Fruit fly (Drosophila melanogaster) whole organism, embryonic: ENCODE results near the gene Spn38F.
A peak's percentile ranks its signal among the peaks of the same experiment; 100 is the strongest.

Experiments used
- ATbp ChIP-seq: fragments of 200-800 bp; sonication (Bioruptor generic); optimal IDR thresholded peaks from 2 replicates; lab custom pipeline; 2017; ENCODE audit warnings: missing biosample characterization, mild to moderate bottlenecking, missing genetic modification characterization, missing genetic modification reagents
- Abd-B ChIP-seq: fragments of 200-800 bp; sonication (Bioruptor generic); optimal IDR thresholded peaks from 2 replicates; lab custom pipeline; 2018; ENCODE audit warnings: missing biosample characterization, mild to moderate bottlenecking, missing genetic modification characterization, moderate library complexity
- BEAF-32 ChIP-seq: fragments of 200-800 bp; sonication (Bioruptor generic); optimal IDR thresholded peaks from 3 replicates; lab custom pipeline; 2017; ENCODE audit warnings: missing biosample characterization, missing genetic modification characterization, mild to moderate bottlenecking, moderate library complexity, missing genetic modification reagents
- Bgb ChIP-seq: fragments of 200-800 bp; sonication (Bioruptor generic); IDR thresholded peaks from 2 replicates; pipeline ENCODE4 v1.3.6; 2022; ENCODE audit warnings: missing biosample characterization, missing genetic modification characterization; ENCODE audit not compliant: partially characterized antibody
- CG10543 ChIP-seq: fragments of 200-800 bp; sonication (Bioruptor generic); optimal IDR thresholded peaks from 3 replicates; lab custom pipeline; 2017; ENCODE audit warnings: missing biosample characterization, mild to moderate bottlenecking, missing genetic modification characterization, moderate library complexity
- CG11085 ChIP-seq: fragments of 200-800 bp; sonication (Bioruptor generic); IDR thresholded peaks from 2 replicates; pipeline ENCODE4 v1.3.6; 2022; ENCODE audit warnings: missing biosample characterization, missing genetic modification characterization
- CG11696 ChIP-seq: fragments of 200-800 bp; sonication (Bioruptor generic); IDR thresholded peaks from 2 replicates; pipeline ENCODE4 v1.3.6; 2022; ENCODE audit warnings: missing biosample characterization, missing genetic modification characterization
- CG12071 ChIP-seq: fragments of 200-800 bp; sonication (Bioruptor generic); optimal IDR thresholded peaks from 3 replicates; lab custom pipeline; 2018; ENCODE audit warnings: missing biosample characterization, mild to moderate bottlenecking, missing genetic modification characterization
- CG12219 ChIP-seq: fragments of 200-800 bp; sonication (Bioruptor generic); optimal IDR thresholded peaks from 3 replicates; lab custom pipeline; 2018; ENCODE audit warnings: missing biosample characterization, mild to moderate bottlenecking, missing genetic modification characterization
- CG13296 ChIP-seq: fragments of 200-800 bp; sonication (Bioruptor generic); optimal IDR thresholded peaks from 3 replicates; lab custom pipeline; 2018; ENCODE audit warnings: missing biosample characterization, mild to moderate bottlenecking, missing genetic modification characterization
- CG14050 ChIP-seq: fragments of 200-800 bp; sonication (Bioruptor generic); IDR thresholded peaks from 3 replicates; pipeline ENCODE4 v1.3.6; 2022; ENCODE audit warnings: missing biosample characterization, missing genetic modification characterization
- CG14441 ChIP-seq: fragments of 200-800 bp; sonication (Bioruptor generic); IDR thresholded peaks from 2 replicates; pipeline ENCODE4 v1.3.6; 2022; ENCODE audit warnings: missing biosample characterization, missing genetic modification characterization
- CG16863 ChIP-seq: fragments of 200-800 bp; sonication (Bioruptor generic); optimal IDR thresholded peaks from 3 replicates; lab custom pipeline; 2016; ENCODE audit warnings: missing biosample characterization, missing genetic modification characterization
- CG17568 ChIP-seq: fragments of 200-800 bp; sonication (Bioruptor generic); optimal IDR thresholded peaks from 2 replicates; lab custom pipeline; 2018; ENCODE audit warnings: missing biosample characterization, mild to moderate bottlenecking, missing genetic modification characterization, moderate library complexity
- CG17612 ChIP-seq: fragments of 200-800 bp; sonication (Bioruptor generic); IDR thresholded peaks from 2 replicates; pipeline ENCODE4 v1.3.6; 2022; ENCODE audit warnings: missing biosample characterization, missing genetic modification characterization
- CG17829 ChIP-seq: fragments of 200-800 bp; optimal IDR thresholded peaks from 2 replicates; lab custom pipeline; 2019; ENCODE audit warnings: missing biosample characterization, mild to moderate bottlenecking, missing genetic modification characterization, moderate library complexity
- CG2889 ChIP-seq: fragments of 200-800 bp; sonication (Bioruptor generic); IDR thresholded peaks from 3 replicates; pipeline ENCODE4 v1.3.6; 2022; ENCODE audit warnings: missing biosample characterization, missing genetic modification characterization
- CG3065 ChIP-seq: fragments of 200-800 bp; sonication (Bioruptor generic); optimal IDR thresholded peaks from 2 replicates; lab custom pipeline; 2016; ENCODE audit warnings: missing biosample characterization, missing genetic modification characterization
- CG32532 ChIP-seq: fragments of 200-800 bp; sonication (Bioruptor generic); IDR thresholded peaks from 2 replicates; pipeline ENCODE4 v1.3.6; 2022; ENCODE audit warnings: missing biosample characterization, missing genetic modification characterization
- CG3726 ChIP-seq: fragments of 200-800 bp; sonication (Bioruptor generic); IDR thresholded peaks from 3 replicates; pipeline ENCODE4, ENCODE4 v1.3.6; 2022; ENCODE audit warnings: missing biosample characterization, missing genetic modification characterization
- CG6765 ChIP-seq: fragments of 200-800 bp; sonication (Bioruptor generic); optimal IDR thresholded peaks from 3 replicates; lab custom pipeline; 2017; ENCODE audit warnings: missing biosample characterization, mild to moderate bottlenecking, missing genetic modification characterization
- CG7839 ChIP-seq: fragments of 200-800 bp; sonication (Bioruptor generic); optimal IDR thresholded peaks from 3 replicates; lab custom pipeline; 2018; ENCODE audit warnings: missing biosample characterization, mild to moderate bottlenecking, missing genetic modification characterization, moderate library complexity
- Chrac-16 ChIP-seq: fragments of 200-800 bp; sonication (Bioruptor generic); optimal IDR thresholded peaks from 3 replicates; lab custom pipeline; 2016; ENCODE audit warnings: missing biosample characterization, missing genetic modification characterization
- CoRest ChIP-seq: fragments of 200-800 bp; sonication (Bioruptor generic); optimal IDR thresholded peaks from 3 replicates; lab custom pipeline; 2018; ENCODE audit warnings: missing biosample characterization, mild to moderate bottlenecking, missing genetic modification characterization, moderate library complexity
- D19B ChIP-seq: fragments of 200-800 bp; sonication (Bioruptor generic); optimal IDR thresholded peaks from 2 replicates; lab custom pipeline; 2017; ENCODE audit warnings: missing biosample characterization, mild to moderate bottlenecking, missing genetic modification characterization
- H2.0 ChIP-seq: fragments of 200-800 bp; sonication (Bioruptor generic); IDR thresholded peaks from 2 replicates; pipeline ENCODE4 v1.3.6; 2022; ENCODE audit warnings: missing biosample characterization, missing genetic modification characterization
- Hey ChIP-seq: fragments of 200-800 bp; sonication (Bioruptor generic); optimal IDR thresholded peaks from 3 replicates; lab custom pipeline; 2018; ENCODE audit warnings: missing biosample characterization, mild to moderate bottlenecking, missing genetic modification characterization
- Hmx ChIP-seq: fragments of 200-800 bp; sonication (Bioruptor generic); optimal IDR thresholded peaks from 2 replicates; lab custom pipeline; 2016; ENCODE audit warnings: missing biosample characterization, missing genetic modification characterization
- Kr ChIP-seq: fragments of 200-800 bp; sonication (Bioruptor generic); optimal IDR thresholded peaks from 2 replicates; lab custom pipeline; 2017; ENCODE audit warnings: missing biosample characterization, mild to moderate bottlenecking, missing genetic modification characterization
- NC2α ChIP-seq: fragments of 200-800 bp; sonication (Bioruptor generic); optimal IDR thresholded peaks from 2 replicates; lab custom pipeline; 2016; ENCODE audit warnings: missing biosample characterization, missing genetic modification characterization
- Oli ChIP-seq: fragments of 200-800 bp; sonication (Bioruptor generic); optimal IDR thresholded peaks from 2 replicates; lab custom pipeline; 2018; ENCODE audit warnings: missing biosample characterization, mild to moderate bottlenecking, missing genetic modification characterization, moderate library complexity
- PHDP ChIP-seq: fragments of 200-800 bp; sonication (Bioruptor generic); optimal IDR thresholded peaks from 3 replicates; lab custom pipeline; 2018; ENCODE audit warnings: missing biosample characterization, mild to moderate bottlenecking, missing genetic modification characterization, moderate library complexity
- Xrp1 ChIP-seq: fragments of 200-800 bp; sonication (Bioruptor generic); IDR thresholded peaks from 2 replicates; pipeline ENCODE4 v1.3.6; 2022; ENCODE audit warnings: missing biosample characterization, missing genetic modification characterization
- amos ChIP-seq: fragments of 200-800 bp; sonication (Bioruptor generic); IDR thresholded peaks from 2 replicates; pipeline ENCODE4 v1.3.6; 2022; ENCODE audit warnings: missing biosample characterization, missing genetic modification characterization; ENCODE audit not compliant: partially characterized antibody
- chm ChIP-seq: fragments of 200-800 bp; sonication (Bioruptor generic); IDR thresholded peaks from 2 replicates; pipeline ENCODE4 v1.3.6; 2022; ENCODE audit warnings: missing biosample characterization, missing genetic modification characterization
- danr ChIP-seq: fragments of 200-800 bp; sonication (Bioruptor generic); IDR thresholded peaks from 2 replicates; pipeline ENCODE4 v1.3.6; 2022; ENCODE audit warnings: missing biosample characterization, missing genetic modification characterization
- fd3F ChIP-seq: fragments of 200-800 bp; sonication (Bioruptor generic); optimal IDR thresholded peaks from 2 replicates; lab custom pipeline; 2018; ENCODE audit warnings: missing biosample characterization, mild to moderate bottlenecking, missing genetic modification characterization, moderate library complexity
- grn ChIP-seq: fragments of 200-800 bp; sonication (Bioruptor generic); optimal IDR thresholded peaks from 3 replicates; lab custom pipeline; 2017; ENCODE audit warnings: missing biosample characterization, missing genetic modification characterization
- jigr1 ChIP-seq: fragments of 200-800 bp; sonication (Bioruptor generic); IDR thresholded peaks from 3 replicates; pipeline ENCODE4 v1.3.6; 2022; ENCODE audit warnings: missing biosample characterization, missing genetic modification characterization
- kni ChIP-seq: fragments of 200-800 bp; sonication (Bioruptor generic); optimal IDR thresholded peaks from 3 replicates; lab custom pipeline; 2017; ENCODE audit warnings: mild to moderate bottlenecking, missing biosample characterization, missing genetic modification reagents, missing genetic modification characterization
- knrl ChIP-seq: fragments of 200-800 bp; sonication (Bioruptor generic); IDR thresholded peaks from 3 replicates; pipeline ENCODE4 v1.3.6; 2022; ENCODE audit warnings: missing biosample characterization, missing genetic modification characterization; ENCODE audit not compliant: partially characterized antibody
- mam ChIP-seq: fragments of 200-800 bp; sonication (Bioruptor generic); optimal IDR thresholded peaks from 3 replicates; lab custom pipeline; 2016; ENCODE audit warnings: missing biosample characterization, missing genetic modification characterization
- nerfin-1 ChIP-seq: fragments of 200-800 bp; sonication (Bioruptor generic); optimal IDR thresholded peaks from 3 replicates; lab custom pipeline; 2019; ENCODE audit warnings: missing biosample characterization, mild to moderate bottlenecking, missing genetic modification characterization, moderate library complexity
- oc ChIP-seq: fragments of 200-800 bp; sonication (Bioruptor generic); optimal IDR thresholded peaks from 2 replicates; lab custom pipeline; 2018; ENCODE audit warnings: missing biosample characterization, mild to moderate bottlenecking, missing genetic modification characterization, moderate library complexity
- pfk ChIP-seq: fragments of 200-800 bp; sonication (Bioruptor generic); optimal IDR thresholded peaks from 2 replicates; lab custom pipeline; 2018; ENCODE audit warnings: missing biosample characterization, mild to moderate bottlenecking, missing genetic modification characterization, moderate library complexity
- pho ChIP-seq: fragments of 200-800 bp; sonication (Bioruptor generic); optimal IDR thresholded peaks from 2 replicates; lab custom pipeline; 2016; ENCODE audit warnings: missing biosample characterization, missing genetic modification characterization
- sug ChIP-seq: fragments of 200-800 bp; optimal IDR thresholded peaks from 2 replicates; lab custom pipeline; 2019; ENCODE audit warnings: missing biosample characterization, mild to moderate bottlenecking, missing genetic modification characterization, moderate library complexity
- toy ChIP-seq: fragments of 200-800 bp; sonication (Bioruptor generic); IDR thresholded peaks from 2 replicates; pipeline ENCODE4 v1.3.6; 2022; ENCODE audit warnings: missing biosample characterization, missing genetic modification characterization
- unc-4 ChIP-seq: fragments of 200-800 bp; sonication (Bioruptor generic); IDR thresholded peaks from 2 replicates; pipeline ENCODE4 v1.3.6; 2022; ENCODE audit warnings: missing biosample characterization, missing genetic modification characterization; ENCODE audit not compliant: partially characterized antibody
- vnd ChIP-seq: fragments of 200-800 bp; sonication (Bioruptor generic); IDR thresholded peaks from 3 replicates; pipeline ENCODE4 v1.3.6; 2022; ENCODE audit warnings: missing biosample characterization, missing genetic modification characterization; ENCODE audit not compliant: partially characterized antibody

Spn38F gene

dm6 chr2L:20840462-20841038, 2.8 kb upstream of the Spn38F start, which contains the start of gene CG31676 (continued):
- TF ChIP-seq CG11696 (GFP tag; lab: Robert Waterston, UW) (no peak), toy (GFP tag; lab: Robert Waterston, UW) (no peak), unc-4 (GFP tag; lab: Robert Waterston, UW) (no peak), Kr (GFP tag; lab: Kevin White, UChicago) (no peak), fd3F (no peak), BEAF-32 (GFP tag; lab: Kevin White, UChicago) (no peak), CG32532 (GFP tag; lab: Robert Waterston, UW) (peak; percentile 81; the same call in 1 of the 2 replicates), D19B (GFP tag; lab: Kevin White, UChicago) (no peak), CG6765 (GFP tag; lab: Kevin White, UChicago) (peak; percentile 40), danr (GFP tag; lab: Robert Waterston, UW) (no peak), CG7839 (no peak), nerfin-1 (tag; lab: Kevin White, UChicago) (no peak), Chrac-16 (GFP tag; lab: Kevin White, UChicago) (no peak), mam (no peak), Abd-B (GFP tag; lab: Kevin White, UChicago) (no peak), grn (GFP tag; lab: Kevin White, UChicago) (no peak), knrl (no peak), CG2889 (GFP tag; lab: Robert Waterston, UW) (no peak), CG14050 (GFP tag; lab: Robert Waterston, UW) (no peak), amos (GFP tag; lab: Robert Waterston, UW) (no peak), pfk (GFP tag; lab: Kevin White, UChicago) (no peak), ATbp (GFP tag; lab: Kevin White, UChicago) (no peak), CG3726 (GFP tag; lab: Robert Waterston, UW) (no peak), CG11085 (GFP tag; lab: Robert Waterston, UW) (no peak), Xrp1 (GFP tag; lab: Robert Waterston, UW) (no peak), oc (tag; lab: Kevin White, UChicago) (no peak), chm (GFP tag; lab: Robert Waterston, UW) (no peak; the same call in 1 of the 2 replicates), H2.0 (GFP tag; lab: Robert Waterston, UW) (no peak), CG3065 (GFP tag; lab: Kevin White, UChicago) (no peak), CG16863 (no peak), CG17568 (GFP tag; lab: Kevin White, UChicago) (peak; percentile 33), NC2α (GFP tag; lab: Kevin White, UChicago) (no peak), CG12071 (GFP tag; lab: Kevin White, UChicago) (peak; percentile 47), jigr1 (GFP tag; lab: Robert Waterston, UW) (no peak), CG17612 (GFP tag; lab: Robert Waterston, UW) (0 out of 2 replicates have a peak, but pooled peaks have one; percentile 23), CG13296 (GFP tag; lab: Kevin White, UChicago) (peak; percentile 48), CG14441 (GFP tag; lab: Robert Waterston, UW) (no peak), vnd (GFP tag; lab: Robert Waterston, UW) (no peak), CG17829 (no peak), sug (tag; lab: Kevin White, UChicago) (peak; percentile 4), kni (GFP tag; lab: Kevin White, UChicago) (no peak), CG10543 (peak; percentile 45), Hey (no peak), Hmx (no peak), Bgb (GFP tag; lab: Robert Waterston, UW) (no peak), CG12219 (GFP tag; lab: Kevin White, UChicago) (peak; percentile 34), CoRest (tag; lab: Kevin White, UChicago) (no peak), Oli (no peak), pho (GFP tag; lab: Kevin White, UChicago) (no peak), PHDP (tag; lab: Kevin White, UChicago) (peak; percentile 30)
